Worm (Caenorhabditis elegans): Measurements from ENCODE around the gene K09F6.11.

- TF ChIP-seq cnd-1 (tag; optimal IDR thresholded peaks at IDR 0.05): no peak
- no peak for TF ChIP-seq nhr-76 (tag; optimal IDR thresholded peaks at IDR 0.05)
- no peak for TF ChIP-seq nhr-237 (tag; optimal IDR thresholded peaks at IDR 0.05)
- TF ChIP-seq ztf-11 (tag; optimal IDR thresholded peaks at IDR 0.05): no peak
- TF ChIP-seq elt-1 (tag; optimal IDR thresholded peaks at IDR 0.05; ENCODE audit: borderline replicate concordance, insufficient read depth): no peak
- no peak for TF ChIP-seq pha-4 (tag; optimal IDR thresholded peaks at IDR 0.05)
- TF ChIP-seq lsy-2 (tag; optimal IDR thresholded peaks at IDR 0.05): no peak
- no peak for TF ChIP-seq nhr-2 (tag; optimal IDR thresholded peaks at IDR 0.05)
Measured at ce11 chrII:2277418-2277817, 2.5 kb upstream of the K09F6.11 start, which contains the start of gene K09F6.15.

Data from whole organism, mixed stage, embryonic.